Worm (Caenorhabditis elegans) whole organism, mixed stage, embryonic: ENCODE results near the gene ssu-1.

ENCODE experiments used
- blmp-1 ChIP-seq: fragments of 150-350 bp; optimal IDR thresholded peaks from 2 replicates; lab custom pipeline; 2014; ENCODE audit warnings: missing biosample characterization, missing genetic modification characterization
- nhr-12 ChIP-seq: fragments of 150-350 bp; optimal IDR thresholded peaks from 2 replicates; lab custom pipeline; 2014; ENCODE audit warnings: missing biosample characterization, missing genetic modification characterization
- unc-62 ChIP-seq: fragments of 150-350 bp; optimal IDR thresholded peaks from 2 replicates; lab custom pipeline; 2014; ENCODE audit warnings: missing biosample characterization, missing genetic modification reagents, missing genetic modification characterization
- ztf-11 ChIP-seq: fragments of 150-350 bp; optimal IDR thresholded peaks from 2 replicates; lab custom pipeline; 2014; ENCODE audit warnings: missing biosample characterization, missing genetic modification characterization

- TF ChIP-seq nhr-12 (no peak), unc-62 (no peak), ztf-11 (tag; lab: Kevin White, UChicago) (no peak), blmp-1 (no peak)
Observed at ce11 chrV:20134797-20135196, 1.7 kb upstream of the ssu-1 start.
